Worm (Caenorhabditis elegans): ENCODE measurements around the gene aakg-5.

aakg-5 gene

DNA sequence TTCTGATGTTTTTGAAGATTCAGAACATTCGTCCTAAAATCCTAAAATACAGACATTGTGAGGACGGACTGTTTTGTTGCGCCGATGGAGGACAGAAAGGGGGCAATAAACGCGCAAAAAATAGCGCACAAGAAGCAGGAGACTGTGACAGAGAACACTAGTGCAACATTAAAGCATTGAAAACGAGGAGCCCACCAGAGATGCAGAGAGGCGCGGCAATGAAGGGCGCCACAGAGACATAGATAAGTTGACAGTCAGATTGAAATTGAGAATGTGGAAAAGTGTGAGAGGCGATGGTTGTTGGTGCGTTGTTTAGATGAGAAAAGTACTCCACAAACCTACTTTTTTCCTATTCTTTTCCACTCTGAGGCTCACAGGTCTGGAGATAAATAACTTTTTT is at the start of gene aakg-5:
Gene aakg-5 (minus strand): TSS at position 159 of the 400 bp plus-strand sequence.
- TF ChIP-seq hnd-1 (tag; optimal IDR thresholded peaks at IDR 0.05): no peak
- TF ChIP-seq tbx-11 (GFP tag; IDR thresholded peaks at IDR 0.05): no peak
- TF ChIP-seq tbx-37 (GFP tag; conservative IDR thresholded peaks at IDR 0.05): no peak
- TF ChIP-seq ets-7 (tag; optimal IDR thresholded peaks at IDR 0.05): no peak
- TF ChIP-seq F13C5.2 (tag; optimal IDR thresholded peaks at IDR 0.05): no peak
- TF ChIP-seq scrt-1 (GFP tag; IDR thresholded peaks at IDR 0.05): no peak
- no peak for TF ChIP-seq ceh-13 (GFP tag; optimal IDR thresholded peaks at IDR 0.05)
- no peak for TF ChIP-seq tra-4 (tag; optimal IDR thresholded peaks at IDR 0.05)
- TF ChIP-seq sea-1 (GFP tag; conservative IDR thresholded peaks at IDR 0.05): no peak
- no peak for TF ChIP-seq hmg-4 (GFP tag; optimal IDR thresholded peaks at IDR 0.05)
- TF ChIP-seq B0310.2 (tag; optimal IDR thresholded peaks at IDR 0.05): no peak
- no peak for TF ChIP-seq pes-1 (GFP tag; IDR thresholded peaks at IDR 0.05)
- no peak for TF ChIP-seq ama-1 (optimal IDR thresholded peaks at IDR 0.05)

DNA sequence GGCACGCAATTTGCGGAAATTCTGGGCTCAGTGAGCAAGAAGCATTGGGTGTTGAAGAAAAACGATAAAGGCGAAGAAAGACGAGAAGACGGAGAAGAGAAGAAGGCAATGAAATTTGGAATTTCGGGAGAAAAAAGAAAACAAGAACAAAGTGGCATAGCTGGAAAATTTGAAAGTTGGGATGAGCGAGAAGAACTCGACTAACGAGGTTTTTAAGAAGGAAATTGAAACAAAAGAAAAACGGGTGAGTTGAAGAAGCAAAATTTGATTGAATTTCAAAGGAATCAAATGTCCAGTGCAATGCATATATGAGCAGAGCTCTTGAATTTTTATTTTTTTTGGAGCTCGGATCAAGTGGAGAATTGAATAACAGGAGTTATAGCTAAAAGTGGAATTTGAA is 46.8 kb upstream of the aakg-5 start:
- TF ChIP-seq ceh-36 (tag; optimal IDR thresholded peaks at IDR 0.05) (no peak), F13C5.2 (tag; optimal IDR thresholded peaks at IDR 0.05) (no peak), B0310.2 (tag; optimal IDR thresholded peaks at IDR 0.05) (no peak), ceh-13 (GFP tag; optimal IDR thresholded peaks at IDR 0.05) (no peak), pes-1 (GFP tag; IDR thresholded peaks at IDR 0.05) (no peak), tbx-11 (GFP tag; IDR thresholded peaks at IDR 0.05) (no peak), flt-1 (GFP tag; IDR thresholded peaks at IDR 0.05) (no peak), hmbx-1 (tag; optimal IDR thresholded peaks at IDR 0.05) (no peak), ets-7 (tag; optimal IDR thresholded peaks at IDR 0.05) (no peak), sea-1 (GFP tag; conservative IDR thresholded peaks at IDR 0.05) (no peak), aly-1 (tag; optimal IDR thresholded peaks at IDR 0.05) (no peak), hmg-4 (GFP tag; optimal IDR thresholded peaks at IDR 0.05) (no peak)

DNA sequence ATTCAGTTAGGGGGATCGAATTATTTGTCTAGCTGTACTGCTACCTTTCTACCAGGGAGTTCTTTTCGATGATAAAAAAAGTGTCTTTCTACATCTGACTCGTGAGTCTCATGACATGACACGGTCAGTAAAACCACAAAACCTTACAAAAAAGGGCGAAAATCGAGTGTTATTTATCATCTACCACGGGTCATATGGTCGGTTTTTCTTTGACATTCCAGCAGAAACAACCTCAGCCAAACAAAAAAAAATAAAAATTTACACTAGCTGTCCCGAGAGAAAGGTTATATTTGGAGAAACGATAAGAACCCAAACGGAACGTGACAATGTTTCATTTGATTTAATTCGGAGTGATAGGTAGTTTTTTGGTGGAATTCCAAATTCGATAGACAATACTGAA is 44.7 kb upstream of the aakg-5 start:
- TF ChIP-seq aly-1 (tag; optimal IDR thresholded peaks at IDR 0.05) (no peak), B0310.2 (tag; optimal IDR thresholded peaks at IDR 0.05) (no peak), hnd-1 (tag; optimal IDR thresholded peaks at IDR 0.05) (no peak), hmg-4 (GFP tag; optimal IDR thresholded peaks at IDR 0.05) (no peak), tbx-11 (GFP tag; IDR thresholded peaks at IDR 0.05) (no peak), flt-1 (GFP tag; IDR thresholded peaks at IDR 0.05) (no peak), ets-7 (tag; optimal IDR thresholded peaks at IDR 0.05) (no peak)

DNA sequence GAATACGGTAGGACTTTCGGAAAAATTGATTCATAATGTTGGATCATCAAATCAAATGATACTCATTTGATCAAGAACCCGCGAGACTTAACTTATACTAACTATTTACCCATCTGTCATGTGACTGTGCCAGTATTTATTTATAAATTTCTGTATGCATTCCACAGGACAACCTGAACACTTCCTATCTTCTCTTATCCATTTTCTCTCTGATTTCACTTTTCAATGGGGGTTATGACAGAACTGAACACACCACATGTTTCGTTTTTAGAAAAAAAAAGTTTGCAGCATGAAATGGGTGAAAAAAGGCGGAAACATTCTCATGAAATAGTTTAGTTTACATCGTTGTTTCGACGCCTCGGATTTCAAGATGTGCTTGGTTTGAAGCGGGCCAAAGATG is 42.6 kb upstream of the aakg-5 start:
- TF ChIP-seq hmg-4 (GFP tag; optimal IDR thresholded peaks at IDR 0.05) (no peak), ceh-36 (tag; optimal IDR thresholded peaks at IDR 0.05) (no peak), hmbx-1 (tag; optimal IDR thresholded peaks at IDR 0.05) (no peak)

DNA sequence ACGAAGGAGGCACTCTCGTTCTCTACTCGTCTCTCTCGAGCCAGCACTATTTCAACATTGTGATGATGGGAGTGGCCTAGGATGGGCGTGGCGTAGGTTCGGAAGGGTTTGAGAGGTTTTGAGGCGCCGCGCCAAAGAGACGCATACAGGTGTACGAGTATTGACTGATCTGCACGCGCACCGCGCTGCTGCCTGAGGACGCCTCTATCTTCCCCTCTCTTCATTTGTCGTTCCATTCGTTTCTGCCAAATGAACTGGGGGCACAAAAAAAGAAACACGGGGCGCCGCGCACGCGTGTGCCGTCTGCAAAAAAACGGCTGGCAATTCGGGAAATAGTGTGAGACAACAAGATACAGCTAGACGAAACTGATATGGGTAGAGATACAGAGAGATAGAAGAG is 41.1 kb upstream of the aakg-5 start, which contains the start of gene lec-2:
Gene lec-2 (minus strand): TSS at position 171 of the 400 bp plus-strand sequence.
- TF ChIP-seq tbx-11 (GFP tag; IDR thresholded peaks at IDR 0.05): no peak
- TF ChIP-seq aly-1 (tag; optimal IDR thresholded peaks at IDR 0.05): peak; percentile 0

DNA sequence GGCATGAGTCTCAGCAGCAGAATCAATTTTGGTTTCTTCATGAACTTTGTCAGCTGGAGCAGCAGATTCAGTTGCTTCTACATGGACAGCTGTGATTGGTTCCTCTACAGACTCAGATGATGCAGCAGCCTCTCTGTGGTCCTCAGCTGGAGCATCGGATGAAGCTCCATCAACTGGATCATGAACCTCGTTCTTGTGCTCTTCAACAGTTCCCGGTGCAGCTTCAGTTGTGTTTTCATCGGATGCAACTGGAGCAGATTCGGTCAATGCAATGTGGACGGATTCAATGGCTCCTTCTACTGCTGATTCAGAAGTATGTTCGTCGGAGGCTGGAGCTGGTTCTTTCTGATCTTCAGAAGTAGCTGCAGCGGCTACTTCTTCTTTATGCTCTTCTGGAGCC is 39.5 kb upstream of the aakg-5 start:
- no peak for TF ChIP-seq aly-1 (tag; optimal IDR thresholded peaks at IDR 0.05)
- TF ChIP-seq tbx-11 (GFP tag; IDR thresholded peaks at IDR 0.05): no peak
- TF ChIP-seq ets-7 (tag; optimal IDR thresholded peaks at IDR 0.05): no peak
- no peak for TF ChIP-seq F13C5.2 (tag; optimal IDR thresholded peaks at IDR 0.05)
- no peak for TF ChIP-seq ama-1 (optimal IDR thresholded peaks at IDR 0.05)
- TF ChIP-seq hmbx-1 (tag; optimal IDR thresholded peaks at IDR 0.05): no peak
- no peak for TF ChIP-seq B0310.2 (tag; optimal IDR thresholded peaks at IDR 0.05)
- no peak for TF ChIP-seq sea-1 (GFP tag; conservative IDR thresholded peaks at IDR 0.05)
- TF ChIP-seq scrt-1 (GFP tag; IDR thresholded peaks at IDR 0.05): no peak
- no peak for TF ChIP-seq hnd-1 (tag; optimal IDR thresholded peaks at IDR 0.05)
- TF ChIP-seq flt-1 (GFP tag; IDR thresholded peaks at IDR 0.05): no peak
- no peak for TF ChIP-seq ceh-13 (GFP tag; optimal IDR thresholded peaks at IDR 0.05)
- no peak for TF ChIP-seq pes-1 (GFP tag; IDR thresholded peaks at IDR 0.05)
- no peak for TF ChIP-seq tra-4 (tag; optimal IDR thresholded peaks at IDR 0.05)
- TF ChIP-seq hmg-4 (GFP tag; optimal IDR thresholded peaks at IDR 0.05): no peak
- no peak for TF ChIP-seq tbx-37 (GFP tag; conservative IDR thresholded peaks at IDR 0.05)
- no peak for TF ChIP-seq ceh-36 (tag; optimal IDR thresholded peaks at IDR 0.05)

DNA sequence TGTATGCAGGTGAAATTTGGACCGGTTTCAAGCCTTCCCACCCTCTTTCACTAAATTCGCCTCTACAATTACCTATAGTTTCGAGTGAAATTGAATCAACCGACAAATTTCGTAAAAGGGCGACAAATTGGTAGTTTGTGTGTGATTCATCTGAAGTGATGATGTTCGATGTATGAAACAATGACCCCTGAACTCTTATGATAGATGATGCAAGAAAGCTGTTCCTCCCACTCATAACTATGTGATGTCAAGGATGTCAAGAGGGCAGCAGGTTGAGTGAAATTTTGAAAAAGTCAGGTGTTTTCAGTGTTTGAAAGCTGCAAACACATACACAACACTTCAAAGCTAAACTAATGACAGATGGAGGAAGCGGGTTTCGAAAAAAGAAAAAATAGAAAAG is 37.6 kb upstream of the aakg-5 start:
- TF ChIP-seq ets-7 (tag; optimal IDR thresholded peaks at IDR 0.05) (no peak), hnd-1 (tag; optimal IDR thresholded peaks at IDR 0.05) (no peak), tbx-37 (GFP tag; conservative IDR thresholded peaks at IDR 0.05) (no peak), scrt-1 (GFP tag; IDR thresholded peaks at IDR 0.05) (no peak), aly-1 (tag; optimal IDR thresholded peaks at IDR 0.05) (no peak), F13C5.2 (tag; optimal IDR thresholded peaks at IDR 0.05) (no peak), ama-1 (optimal IDR thresholded peaks at IDR 0.05) (no peak), ceh-36 (tag; optimal IDR thresholded peaks at IDR 0.05) (no peak)

DNA sequence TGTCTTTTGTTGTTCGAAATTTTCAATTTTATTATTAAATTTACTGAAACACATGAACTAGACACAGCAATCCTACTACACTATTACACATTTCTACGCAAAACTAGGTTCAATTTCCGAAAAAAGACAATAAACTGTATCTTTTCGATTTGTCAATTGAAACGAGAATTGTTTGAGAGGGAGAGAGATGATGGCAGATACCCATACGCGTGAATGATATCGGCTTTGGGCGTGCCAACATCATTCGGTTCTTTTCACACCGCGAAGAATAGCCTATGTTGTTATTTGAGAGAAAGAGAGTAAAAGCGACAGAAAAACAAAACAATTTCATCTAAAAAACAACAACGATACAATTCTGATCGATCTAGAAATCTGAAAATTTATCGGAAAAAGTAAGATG is 36.8 kb upstream of the aakg-5 start:
- TF ChIP-seq hmg-4 (GFP tag; optimal IDR thresholded peaks at IDR 0.05) (no peak), ceh-13 (GFP tag; optimal IDR thresholded peaks at IDR 0.05) (no peak), ets-7 (tag; optimal IDR thresholded peaks at IDR 0.05) (no peak)

DNA sequence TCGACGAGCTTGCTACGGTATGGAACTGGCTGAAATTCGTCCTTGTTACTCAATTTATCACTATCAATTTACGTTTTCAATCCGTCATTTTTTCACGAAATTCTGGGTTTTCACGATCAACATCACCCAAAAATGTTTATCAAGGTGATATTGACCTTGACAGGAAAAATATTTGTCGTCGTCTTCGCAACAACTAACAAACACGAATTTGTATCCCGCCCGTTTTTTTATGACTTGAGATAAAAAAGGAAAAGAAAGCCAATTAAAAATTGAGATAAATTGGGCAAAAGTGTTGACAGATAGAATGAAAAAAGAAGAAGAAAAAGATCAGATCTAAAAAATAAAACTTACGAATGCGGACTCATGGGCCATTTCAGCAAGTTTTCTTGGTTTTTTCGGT is 36.0 kb upstream of the aakg-5 start:
- TF ChIP-seq flt-1 (GFP tag; IDR thresholded peaks at IDR 0.05): no peak
- no peak for TF ChIP-seq pes-1 (GFP tag; IDR thresholded peaks at IDR 0.05)
- TF ChIP-seq hnd-1 (tag; optimal IDR thresholded peaks at IDR 0.05): no peak
- TF ChIP-seq sea-1 (GFP tag; conservative IDR thresholded peaks at IDR 0.05): no peak
- TF ChIP-seq ceh-36 (tag; optimal IDR thresholded peaks at IDR 0.05): no peak
- no peak for TF ChIP-seq F13C5.2 (tag; optimal IDR thresholded peaks at IDR 0.05)
- TF ChIP-seq aly-1 (tag; optimal IDR thresholded peaks at IDR 0.05): no peak
- TF ChIP-seq B0310.2 (tag; optimal IDR thresholded peaks at IDR 0.05): no peak
- TF ChIP-seq tra-4 (tag; optimal IDR thresholded peaks at IDR 0.05): no peak
- no peak for TF ChIP-seq tbx-37 (GFP tag; conservative IDR thresholded peaks at IDR 0.05)
- TF ChIP-seq ama-1 (optimal IDR thresholded peaks at IDR 0.05): no peak
- TF ChIP-seq hmbx-1 (tag; optimal IDR thresholded peaks at IDR 0.05): no peak
- TF ChIP-seq ets-7 (tag; optimal IDR thresholded peaks at IDR 0.05): no peak
- no peak for TF ChIP-seq scrt-1 (GFP tag; IDR thresholded peaks at IDR 0.05)
- no peak for TF ChIP-seq tbx-11 (GFP tag; IDR thresholded peaks at IDR 0.05)
- TF ChIP-seq hmg-4 (GFP tag; optimal IDR thresholded peaks at IDR 0.05): no peak
- no peak for TF ChIP-seq ceh-13 (GFP tag; optimal IDR thresholded peaks at IDR 0.05)

Measured in whole organism, early embryonic.